Fruit fly (Drosophila melanogaster): ENCODE data around the gene CG1785.

dm6 chrX:8685394-8685793, 29.3 kb upstream of the CG1785 start:
- no peak for TF ChIP-seq psq (optimal IDR thresholded peaks at IDR 0.05)
- TF ChIP-seq Myc (optimal IDR thresholded peaks at IDR 0.05): no peak
- no peak for TF ChIP-seq h (optimal IDR thresholded peaks at IDR 0.05)
- no peak for TF ChIP-seq insv (optimal IDR thresholded peaks at IDR 0.05)

All from Kc167 (cell line).